Worm (Caenorhabditis elegans) whole organism, L1 larva: ENCODE measurements around the gene srx-39.

ENCODE experiments used
- aha-1 ChIP-seq: fragments of 150-350 bp; optimal IDR thresholded peaks from 2 replicates; lab custom pipeline; 2014; ENCODE audit warnings: missing biosample characterization, missing genetic modification characterization
- ces-1 ChIP-seq: fragments of 150-350 bp; optimal IDR thresholded peaks from 2 replicates; lab custom pipeline; 2014; ENCODE audit warnings: missing biosample characterization, missing genetic modification reagents, missing genetic modification characterization
- grh-1 ChIP-seq: fragments of 200-800 bp; sonication (Bioruptor generic); IDR thresholded peaks from 2 replicates; pipeline ENCODE4 v1.3.6; 2022; ENCODE audit warnings: missing genetic modification reagents, missing genetic modification characterization, missing compliant biosample characterization

DNA sequence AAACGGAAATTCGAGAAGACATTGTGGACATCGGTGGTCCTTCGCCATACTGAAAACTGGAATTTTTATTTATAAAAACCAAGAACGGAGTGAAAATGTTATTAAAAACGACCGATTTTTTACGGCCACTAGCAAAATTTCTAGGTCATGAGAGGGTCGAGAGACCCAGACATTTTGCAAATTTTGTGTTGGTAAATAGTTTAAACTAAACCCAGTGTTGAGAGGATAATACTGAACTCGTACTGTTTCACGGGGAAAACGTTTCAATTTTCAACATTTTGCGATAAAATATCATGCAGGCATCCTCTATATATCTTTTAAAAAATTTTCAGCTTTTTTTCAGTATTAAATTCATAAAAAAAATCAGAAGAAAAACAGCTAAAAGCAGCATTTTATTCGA lies 38.5 kb downstream of the srx-39 start, which contains the start of gene C04F5.9:
- no peak for TF ChIP-seq ces-1
- no peak for TF ChIP-seq grh-1
- no peak for TF ChIP-seq aha-1
